Worm (Caenorhabditis elegans) whole organism, L4 larva: ENCODE results near the gene F26C11.1.

ENCODE experiments used
- R02D3.7 ChIP-seq: fragments of 150-350 bp; sonication (generic microtip); optimal IDR thresholded peaks from 3 replicates; lab custom pipeline; 2014; ENCODE audit warnings: missing biosample characterization, missing genetic modification characterization
- ceh-82 ChIP-seq: sonication (generic microtip); optimal IDR thresholded peaks from 2 replicates; lab custom pipeline; 2017; ENCODE audit warnings: missing biosample characterization, missing genetic modification characterization
- dmd-8 ChIP-seq: fragments of 200-800 bp; sonication (Bioruptor generic); IDR thresholded peaks from 2 replicates; pipeline ENCODE4 v1.3.6; 2022; ENCODE audit warnings: missing genetic modification characterization, missing compliant biosample characterization
- hif-1 ChIP-seq, 2 experiments: sonication (generic microtip); optimal IDR thresholded peaks; 2 replicates each; lab custom pipeline; 2016 to 2017; ENCODE audit warnings: missing compliant biosample characterization in 2 of 2, missing genetic modification characterization in 2 of 2, missing genetic modification reagents in 2 of 2, missing genotype in 2 of 2, mild to moderate bottlenecking in 1 of 2
- hmg-1.1 ChIP-seq: fragments of 200-800 bp; sonication (Bioruptor generic); IDR thresholded peaks from 2 replicates; pipeline ENCODE4 v1.3.6; 2022; ENCODE audit warnings: missing genetic modification reagents, missing genetic modification characterization, missing compliant biosample characterization
- mep-1 ChIP-seq: fragments of 150-350 bp; sonication (generic microtip); optimal IDR thresholded peaks from 3 replicates; lab custom pipeline; 2014; ENCODE audit warnings: missing biosample characterization, missing genetic modification characterization
- nhr-6 ChIP-seq: fragments of 150-350 bp; optimal IDR thresholded peaks from 2 replicates; lab custom pipeline; 2014; ENCODE audit warnings: missing biosample characterization, missing genetic modification characterization
- pqm-1 ChIP-seq: sonication (generic microtip); optimal IDR thresholded peaks from 2 replicates; lab custom pipeline; 2017; ENCODE audit warnings: missing biosample characterization, missing genetic modification characterization
- sdz-12 ChIP-seq: fragments of 200-800 bp; sonication (Bioruptor generic); optimal IDR thresholded peaks from 2 replicates; lab custom pipeline; 2018; ENCODE audit warnings: mild to moderate bottlenecking, missing genetic modification characterization, missing compliant biosample characterization
- snpc-4 ChIP-seq: fragments of 150-350 bp; optimal IDR thresholded peaks from 2 replicates; lab custom pipeline; 2014; ENCODE audit warnings: missing biosample characterization, missing genetic modification characterization
- tag-97 ChIP-seq: fragments of 200-800 bp; sonication (Bioruptor generic); IDR thresholded peaks from 2 replicates; pipeline ENCODE4 v1.3.6; 2022; ENCODE audit warnings: missing genetic modification characterization, missing compliant biosample characterization
- zag-1 ChIP-seq: fragments of 150-350 bp; optimal IDR thresholded peaks from 2 replicates; lab custom pipeline; 2014; ENCODE audit warnings: missing biosample characterization, missing genetic modification characterization

ce11 chrII:9872961-9873360 is 21.6 kb upstream of the F26C11.1 start, which contains the start of gene chil-8:
- TF ChIP-seq sdz-12 (GFP tag; lab: Kevin White, UChicago) (no peak), snpc-4 (tag; lab: Kevin White, UChicago) (no peak), zag-1 (no peak), pqm-1 (tag; lab: Kevin White, UChicago) (no peak), hmg-1.1 (GFP tag; lab: Robert Waterston, UW) (no peak), ceh-82 (tag; lab: Kevin White, UChicago) (no peak), R02D3.7 (tag; lab: Kevin White, UChicago) (no peak), tag-97 (GFP tag; lab: Robert Waterston, UW) (no peak), hif-1 (tag; optimal IDR thresholded peaks at IDR 0.05; lab: Kevin White, UChicago) (no peak), dmd-8 (no peak), mep-1 (tag; lab: Kevin White, UChicago) (no peak), nhr-6 (tag; lab: Kevin White, UChicago) (no peak)
